Fruit fly (Drosophila melanogaster): ENCODE data around the gene zuc.

Gene zuc

dm6 chr2L:12025505-12025904 lies 35.8 kb upstream of the zuc start:
- TF ChIP-seq Myc (optimal IDR thresholded peaks at IDR 0.05) (no peak), ey (GFP tag; optimal IDR thresholded peaks at IDR 0.05) (peak; percentile 34), Dif (GFP tag; optimal IDR thresholded peaks at IDR 0.05; ENCODE audit: partially characterized antibody) (no peak), Jra (GFP tag; optimal IDR thresholded peaks at IDR 0.05) (no peak), dmrt93B (GFP tag; optimal IDR thresholded peaks at IDR 0.05) (no peak), Vsx2 (GFP tag; optimal IDR thresholded peaks at IDR 0.05; ENCODE audit: partially characterized antibody) (no peak), Dfd (GFP tag; optimal IDR thresholded peaks at IDR 0.05) (no peak), woc (GFP tag; optimal IDR thresholded peaks at IDR 0.05) (peak; percentile 48), OdsH (GFP tag; optimal IDR thresholded peaks at IDR 0.05) (no peak), foxo (GFP tag; optimal IDR thresholded peaks at IDR 0.05) (peak in 1 of 2 experiments; percentile 15), h (GFP tag; optimal IDR thresholded peaks at IDR 0.05) (no peak), dsf (GFP tag; optimal IDR thresholded peaks at IDR 0.05; ENCODE audit: borderline replicate concordance) (no peak), dl (GFP tag; optimal IDR thresholded peaks at IDR 0.05; ENCODE audit: insufficient read depth in 1 of 2, partially characterized antibody in 2 of 2) (no peak), rgr (GFP tag; optimal IDR thresholded peaks at IDR 0.05) (peak; percentile 49), fru (GFP tag; optimal IDR thresholded peaks at IDR 0.05) (no peak), sv (GFP tag; optimal IDR thresholded peaks at IDR 0.05) (no peak), CrebA (GFP tag; optimal IDR thresholded peaks at IDR 0.05; ENCODE audit: borderline replicate concordance) (no peak), GATAd (GFP tag; optimal IDR thresholded peaks at IDR 0.05) (no peak), usp (GFP tag; optimal IDR thresholded peaks at IDR 0.05) (no peak), brk (GFP tag; optimal IDR thresholded peaks at IDR 0.05) (no peak), Hr83 (GFP tag; optimal IDR thresholded peaks at IDR 0.05; ENCODE audit: poor library complexity, severe bottlenecking) (no peak), Hr78 (GFP tag; optimal IDR thresholded peaks at IDR 0.05) (no peak), CG32264 (GFP tag; optimal IDR thresholded peaks at IDR 0.05) (no peak), Sp1 (GFP tag; optimal IDR thresholded peaks at IDR 0.05) (peak; percentile 49), br (GFP tag; optimal IDR thresholded peaks at IDR 0.05) (peak; percentile 33), Mio (GFP tag; optimal IDR thresholded peaks at IDR 0.05) (no peak), pan (optimal IDR thresholded peaks at IDR 0.05) (no peak), tai (GFP tag; optimal IDR thresholded peaks at IDR 0.05) (no peak), CG9705 (GFP tag; optimal IDR thresholded peaks at IDR 0.05) (peak; percentile 7), Hnf4 (GFP tag; optimal IDR thresholded peaks at IDR 0.05) (peak; percentile 19), psq (GFP tag; optimal IDR thresholded peaks at IDR 0.05) (peak; percentile 35), Abd-B (GFP tag; optimal IDR thresholded peaks at IDR 0.05) (no peak), HLH106 (tag; optimal IDR thresholded peaks at IDR 0.05) (peak; percentile 41), sage (GFP tag; optimal IDR thresholded peaks at IDR 0.05) (no peak), jim (GFP tag; optimal IDR thresholded peaks at IDR 0.05) (no peak), N (GFP tag; optimal IDR thresholded peaks at IDR 0.05) (no peak), lola (GFP tag; optimal IDR thresholded peaks at IDR 0.05) (no peak), Rel (GFP tag; optimal IDR thresholded peaks at IDR 0.05) (no peak), Rel (tag; optimal IDR thresholded peaks at IDR 0.05) (no peak)

DNA sequence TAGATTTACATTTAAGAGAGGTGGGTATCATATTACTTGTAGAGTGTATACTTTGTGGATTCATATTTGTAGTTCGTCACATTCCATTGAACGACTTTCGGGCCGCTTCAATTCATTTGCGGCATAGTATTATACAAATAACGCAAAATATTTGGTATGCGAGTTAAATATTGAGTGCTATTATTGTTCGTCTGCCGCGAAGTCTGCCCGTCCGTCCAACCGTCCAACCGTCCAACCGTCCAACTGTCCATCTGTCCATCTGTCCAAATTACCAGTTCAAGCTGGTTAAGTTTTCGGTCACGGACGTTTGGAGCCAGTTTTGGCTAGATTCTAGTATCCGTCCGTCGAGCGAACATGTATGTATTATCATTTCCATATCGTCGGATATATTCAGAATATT lies 34.4 kb upstream of the zuc start:
- TF ChIP-seq Rel (GFP tag; optimal IDR thresholded peaks at IDR 0.05) (no peak), Rel (tag; optimal IDR thresholded peaks at IDR 0.05) (no peak), Dif (GFP tag; optimal IDR thresholded peaks at IDR 0.05; ENCODE audit: partially characterized antibody) (no peak), dmrt93B (GFP tag; optimal IDR thresholded peaks at IDR 0.05) (no peak), Jra (GFP tag; optimal IDR thresholded peaks at IDR 0.05) (no peak), N (GFP tag; optimal IDR thresholded peaks at IDR 0.05) (no peak), h (GFP tag; optimal IDR thresholded peaks at IDR 0.05) (no peak), Abd-B (GFP tag; optimal IDR thresholded peaks at IDR 0.05) (no peak), brk (GFP tag; optimal IDR thresholded peaks at IDR 0.05) (no peak), Dfd (GFP tag; optimal IDR thresholded peaks at IDR 0.05) (no peak), Hr78 (GFP tag; optimal IDR thresholded peaks at IDR 0.05) (no peak)

DNA sequence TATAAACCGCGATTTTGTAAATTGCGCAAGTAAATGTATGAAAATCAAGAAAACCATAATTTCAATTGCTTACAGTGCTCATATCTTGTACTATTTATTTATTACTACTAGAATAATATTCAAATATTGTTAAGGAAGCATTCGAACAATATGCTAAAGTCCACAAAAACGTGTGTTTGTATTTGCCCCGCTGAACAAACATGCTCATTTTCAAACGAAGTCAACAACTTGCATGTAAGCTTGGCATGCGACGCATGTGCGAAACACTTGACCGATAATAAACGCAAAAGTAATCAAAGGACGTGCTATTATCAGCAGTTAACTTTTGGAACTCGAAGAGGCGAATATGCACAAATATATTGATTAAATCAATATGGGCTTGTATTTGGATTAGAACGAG lies 31.5 kb upstream of the zuc start:
- TF ChIP-seq N (GFP tag; optimal IDR thresholded peaks at IDR 0.05) (no peak), foxo (GFP tag; optimal IDR thresholded peaks at IDR 0.05) (peak in 1 of 2 experiments; percentile 19), woc (GFP tag; optimal IDR thresholded peaks at IDR 0.05) (no peak), Mio (GFP tag; optimal IDR thresholded peaks at IDR 0.05) (no peak), psq (GFP tag; optimal IDR thresholded peaks at IDR 0.05) (no peak), sv (GFP tag; optimal IDR thresholded peaks at IDR 0.05) (no peak), pan (optimal IDR thresholded peaks at IDR 0.05) (no peak), brk (GFP tag; optimal IDR thresholded peaks at IDR 0.05) (no peak), h (GFP tag; optimal IDR thresholded peaks at IDR 0.05) (peak; percentile 33), Vsx2 (GFP tag; optimal IDR thresholded peaks at IDR 0.05; ENCODE audit: partially characterized antibody) (no peak), br (GFP tag; optimal IDR thresholded peaks at IDR 0.05) (no peak), sage (GFP tag; optimal IDR thresholded peaks at IDR 0.05) (no peak), Dfd (GFP tag; optimal IDR thresholded peaks at IDR 0.05) (no peak), HLH106 (tag; optimal IDR thresholded peaks at IDR 0.05) (no peak), Dif (GFP tag; optimal IDR thresholded peaks at IDR 0.05; ENCODE audit: partially characterized antibody) (no peak), Sp1 (GFP tag; optimal IDR thresholded peaks at IDR 0.05) (peak; percentile 41), usp (GFP tag; optimal IDR thresholded peaks at IDR 0.05) (no peak), CrebA (GFP tag; optimal IDR thresholded peaks at IDR 0.05; ENCODE audit: borderline replicate concordance) (no peak), OdsH (GFP tag; optimal IDR thresholded peaks at IDR 0.05) (peak; percentile 49), dl (GFP tag; optimal IDR thresholded peaks at IDR 0.05; ENCODE audit: insufficient read depth in 1 of 2, partially characterized antibody in 2 of 2) (no peak), dsf (GFP tag; optimal IDR thresholded peaks at IDR 0.05; ENCODE audit: borderline replicate concordance) (peak; percentile 11), CG32264 (GFP tag; optimal IDR thresholded peaks at IDR 0.05) (no peak), Jra (GFP tag; optimal IDR thresholded peaks at IDR 0.05) (peak; percentile 19), GATAd (GFP tag; optimal IDR thresholded peaks at IDR 0.05) (no peak), Hnf4 (GFP tag; optimal IDR thresholded peaks at IDR 0.05) (no peak), fru (GFP tag; optimal IDR thresholded peaks at IDR 0.05) (peak; percentile 15), rgr (GFP tag; optimal IDR thresholded peaks at IDR 0.05) (peak; percentile 58), Myc (optimal IDR thresholded peaks at IDR 0.05) (no peak), CG9705 (GFP tag; optimal IDR thresholded peaks at IDR 0.05) (no peak), jim (GFP tag; optimal IDR thresholded peaks at IDR 0.05) (no peak), ey (GFP tag; optimal IDR thresholded peaks at IDR 0.05) (peak; percentile 17), Hr78 (GFP tag; optimal IDR thresholded peaks at IDR 0.05) (no peak), Abd-B (GFP tag; optimal IDR thresholded peaks at IDR 0.05) (no peak), dmrt93B (GFP tag; optimal IDR thresholded peaks at IDR 0.05) (no peak), Rel (GFP tag; optimal IDR thresholded peaks at IDR 0.05) (no peak), Rel (tag; optimal IDR thresholded peaks at IDR 0.05) (no peak), tai (GFP tag; optimal IDR thresholded peaks at IDR 0.05) (no peak), Hr83 (GFP tag; optimal IDR thresholded peaks at IDR 0.05; ENCODE audit: poor library complexity, severe bottlenecking) (peak; percentile 73)
